Fruit fly (Drosophila melanogaster) whole organism, prepupa: ENCODE measurements around the gene CG31460.

Experiments used
- CG10669 ChIP-seq: fragments of 200-800 bp; sonication (Bioruptor generic); optimal IDR thresholded peaks from 3 replicates; lab custom pipeline; 2018; ENCODE audit warnings: missing biosample characterization, mild to moderate bottlenecking, missing genetic modification characterization, moderate library complexity
- CG1621 ChIP-seq: fragments of 200-800 bp; sonication (Bioruptor generic); optimal IDR thresholded peaks from 3 replicates; lab custom pipeline; 2018; ENCODE audit warnings: missing biosample characterization, mild to moderate bottlenecking, missing genetic modification characterization
- CG3032 ChIP-seq: fragments of 200-800 bp; optimal IDR thresholded peaks from 2 replicates; lab custom pipeline; 2019; ENCODE audit warnings: missing biosample characterization, mild to moderate bottlenecking, missing genetic modification characterization, moderate library complexity
- CG31627 ChIP-seq: fragments of 200-800 bp; sonication (Bioruptor generic); optimal IDR thresholded peaks from 3 replicates; lab custom pipeline; 2016; ENCODE audit warnings: missing biosample characterization, missing genetic modification characterization
- CG34406 ChIP-seq: fragments of 200-800 bp; sonication (Bioruptor generic); optimal IDR thresholded peaks from 3 replicates; lab custom pipeline; 2016; ENCODE audit warnings: missing biosample characterization, missing genetic modification characterization
- CG3919 ChIP-seq: fragments of 200-800 bp; sonication (Bioruptor generic); optimal IDR thresholded peaks from 3 replicates; lab custom pipeline; 2016; ENCODE audit warnings: missing biosample characterization, missing genetic modification characterization
- CG6163 ChIP-seq: fragments of 200-800 bp; sonication (Bioruptor generic); IDR thresholded peaks from 3 replicates; pipeline ENCODE4 v1.3.6; 2022; ENCODE audit warnings: missing biosample characterization, missing genetic modification characterization
- CG6276 ChIP-seq: fragments of 200-800 bp; sonication (Bioruptor generic); optimal IDR thresholded peaks from 2 replicates; lab custom pipeline; 2017; ENCODE audit warnings: missing biosample characterization, mild to moderate bottlenecking, missing genetic modification characterization
- CG6792 ChIP-seq: fragments of 200-800 bp; sonication (Bioruptor generic); optimal IDR thresholded peaks from 3 replicates; lab custom pipeline; 2016; ENCODE audit warnings: missing biosample characterization, missing genetic modification characterization
- CG6808 ChIP-seq: fragments of 200-800 bp; sonication (Bioruptor generic); optimal IDR thresholded peaks from 3 replicates; lab custom pipeline; 2017; ENCODE audit warnings: missing biosample characterization, missing genetic modification characterization, mild to moderate bottlenecking, moderate library complexity, missing genetic modification reagents
- CG6854 ChIP-seq: fragments of 200-800 bp; sonication (Bioruptor generic); optimal IDR thresholded peaks from 2 replicates; lab custom pipeline; 2017; ENCODE audit warnings: missing biosample characterization, mild to moderate bottlenecking, missing genetic modification characterization
- CG7368 ChIP-seq: fragments of 200-800 bp; sonication (Bioruptor generic); optimal IDR thresholded peaks from 3 replicates; lab custom pipeline; 2016; ENCODE audit warnings: missing biosample characterization, missing genetic modification characterization
- CG8119 ChIP-seq: fragments of 200-800 bp; sonication (Bioruptor generic); IDR thresholded peaks from 3 replicates; pipeline ENCODE4 v1.3.6; 2022; ENCODE audit warnings: missing biosample characterization, missing genetic modification characterization
- CG8319 ChIP-seq: fragments of 200-800 bp; sonication (Bioruptor generic); optimal IDR thresholded peaks from 3 replicates; lab custom pipeline; 2016; ENCODE audit warnings: missing biosample characterization, missing genetic modification characterization
- Eip78C ChIP-seq: fragments of 200-800 bp; sonication (Bioruptor generic); peaks from one replicate; lab custom pipeline; 2016; ENCODE audit warnings: missing biosample characterization, missing genetic modification characterization
- Eip93F ChIP-seq: fragments of 200-800 bp; sonication (Bioruptor generic); optimal IDR thresholded peaks from 2 replicates; lab custom pipeline; 2016; ENCODE audit warnings: missing biosample characterization, mild to moderate bottlenecking, missing genetic modification characterization
- Ets21C ChIP-seq: fragments of 200-800 bp; sonication (Bioruptor generic); optimal IDR thresholded peaks from 3 replicates; lab custom pipeline; 2016; ENCODE audit warnings: missing biosample characterization, missing genetic modification characterization
- Hr38 ChIP-seq: sonication (Bioruptor generic); optimal IDR thresholded peaks from 2 replicates; lab custom pipeline; 2016; ENCODE audit warnings: missing biosample characterization, missing genetic modification characterization
- Hr4 ChIP-seq: fragments of 200-800 bp; sonication (Bioruptor generic); optimal IDR thresholded peaks from 3 replicates; lab custom pipeline; 2016; ENCODE audit warnings: missing biosample characterization, missing genetic modification characterization
- Met ChIP-seq: fragments of 200-800 bp; sonication (Bioruptor generic); optimal IDR thresholded peaks from 3 replicates; lab custom pipeline; 2016; ENCODE audit warnings: missing biosample characterization, missing genetic modification characterization
- OdsH ChIP-seq: fragments of 200-800 bp; sonication (Bioruptor generic); optimal IDR thresholded peaks from 3 replicates; lab custom pipeline; 2016; ENCODE audit warnings: missing biosample characterization, missing genetic modification characterization
- Smox ChIP-seq: fragments of 200-800 bp; sonication (Bioruptor generic); optimal IDR thresholded peaks from 3 replicates; lab custom pipeline; 2016; ENCODE audit warnings: missing biosample characterization, missing genetic modification characterization
- Sox102F ChIP-seq: fragments of 200-800 bp; sonication (Bioruptor generic); optimal IDR thresholded peaks from 2 replicates; lab custom pipeline; 2016; ENCODE audit warnings: missing biosample characterization, mild to moderate bottlenecking, missing genetic modification characterization
- Sox14 ChIP-seq: fragments of 200-800 bp; sonication (Bioruptor generic); optimal IDR thresholded peaks from 3 replicates; lab custom pipeline; 2016; ENCODE audit warnings: missing biosample characterization, missing genetic modification characterization
- acj6 ChIP-seq: fragments of 200-800 bp; sonication (Bioruptor generic); optimal IDR thresholded peaks from 3 replicates; lab custom pipeline; 2016; ENCODE audit warnings: missing biosample characterization, missing genetic modification characterization
- dac ChIP-seq: fragments of 200-800 bp; sonication (Bioruptor generic); optimal IDR thresholded peaks from 2 replicates; lab custom pipeline; 2017; ENCODE audit warnings: missing biosample characterization, mild to moderate bottlenecking, missing genetic modification characterization
- dsx ChIP-seq: fragments of 200-800 bp; optimal IDR thresholded peaks from 3 replicates; lab custom pipeline; 2019; ENCODE audit warnings: missing biosample characterization, mild to moderate bottlenecking, missing genetic modification characterization, moderate library complexity; ENCODE audit not compliant: poor library complexity, severe bottlenecking
- eg ChIP-seq: fragments of 200-800 bp; sonication (Bioruptor generic); IDR thresholded peaks from 3 replicates; pipeline ENCODE4 v1.3.6; 2022; ENCODE audit warnings: missing biosample characterization, missing genetic modification characterization
- fd85E ChIP-seq: fragments of 200-800 bp; sonication (Bioruptor generic); optimal IDR thresholded peaks from 3 replicates; lab custom pipeline; 2016; ENCODE audit warnings: missing biosample characterization, missing genetic modification characterization
- fkh ChIP-seq: fragments of 200-800 bp; sonication (Bioruptor generic); optimal IDR thresholded peaks from 3 replicates; lab custom pipeline; 2017; ENCODE audit warnings: missing biosample characterization, mild to moderate bottlenecking, missing genetic modification characterization, moderate library complexity
- net ChIP-seq: fragments of 200-800 bp; sonication (Bioruptor generic); optimal IDR thresholded peaks from 3 replicates; lab custom pipeline; 2016; ENCODE audit warnings: missing biosample characterization, missing genetic modification characterization
- spab ChIP-seq: fragments of 200-800 bp; sonication (Bioruptor generic); optimal IDR thresholded peaks from 2 replicates; lab custom pipeline; 2017; ENCODE audit warnings: missing biosample characterization, mild to moderate bottlenecking, missing genetic modification characterization, missing genetic modification reagents
- svp ChIP-seq: fragments of 200-800 bp; sonication (Bioruptor generic); peaks from one replicate; lab custom pipeline; 2016; ENCODE audit warnings: missing biosample characterization, missing genetic modification characterization
- vri ChIP-seq: fragments of 200-800 bp; sonication (Bioruptor generic); optimal IDR thresholded peaks from 3 replicates; lab custom pipeline; 2016; ENCODE audit warnings: missing biosample characterization, mild to moderate bottlenecking, missing genetic modification characterization

Gene CG31460

dm6 chr3R:8517752-8518185, 44.7 kb upstream of the CG31460 start, which contains the start of gene CG11737 (continued):
- no peak for TF ChIP-seq Smox (GFP tag; lab: Kevin White, UChicago)
- TF ChIP-seq CG6276 (GFP tag; lab: Kevin White, UChicago), result peak; percentile 42
- TF ChIP-seq Hr38, result no peak
- TF ChIP-seq CG6163, result no peak
- peak; percentile 44 for TF ChIP-seq CG6808 (GFP tag; lab: Kevin White, UChicago)
- TF ChIP-seq CG31627 (GFP tag; lab: Kevin White, UChicago), result no peak
- TF ChIP-seq fd85E (GFP tag; lab: Kevin White, UChicago), result no peak
- no peak for TF ChIP-seq CG6854 (GFP tag; lab: Kevin White, UChicago)
- no peak for TF ChIP-seq Ets21C
- no peak for TF ChIP-seq dac (GFP tag; lab: Kevin White, UChicago)
- TF ChIP-seq Eip78C (GFP tag; lab: Kevin White, UChicago), result peak; percentile 69
- TF ChIP-seq fkh (GFP tag; lab: Kevin White, UChicago), result peak; percentile 93
- no peak for TF ChIP-seq CG7368
- TF ChIP-seq CG10669, result peak; percentile 29

dm6 chr3R:8518565-8519154, 43.8 kb upstream of the CG31460 start:
- no peak for TF ChIP-seq Smox (GFP tag; lab: Kevin White, UChicago)
- TF ChIP-seq CG3919 (GFP tag; lab: Kevin White, UChicago), result no peak
- TF ChIP-seq Eip93F (GFP tag; lab: Kevin White, UChicago), result peak; percentile 2
- peak; percentile 8 for TF ChIP-seq Sox14
- TF ChIP-seq vri, result peak; percentile 23
- no peak for TF ChIP-seq Sox102F (GFP tag; lab: Kevin White, UChicago)

- TF ChIP-seq CG34406 (GFP tag; lab: Kevin White, UChicago) (no peak), svp (GFP tag; lab: Kevin White, UChicago) (peak; percentile 77), fkh (GFP tag; lab: Kevin White, UChicago) (no peak), CG6854 (GFP tag; lab: Kevin White, UChicago) (peak; percentile 9), Eip78C (GFP tag; lab: Kevin White, UChicago) (peak; percentile 7), CG8319 (no peak)
Observed at dm6 chr3R:8519157-8519556, 43.3 kb upstream of the CG31460 start.

- no peak for TF ChIP-seq Met
- no peak for TF ChIP-seq Eip93F (GFP tag; lab: Kevin White, UChicago)
- peak; percentile 87 for TF ChIP-seq svp (GFP tag; lab: Kevin White, UChicago)
- TF ChIP-seq dsx (GFP tag; lab: Kevin White, UChicago), result no peak
Observed at dm6 chr3R:8520809-8521208, 41.7 kb upstream of the CG31460 start.

- TF ChIP-seq OdsH, result no peak
- TF ChIP-seq net (GFP tag; lab: Kevin White, UChicago), result no peak
- no peak for TF ChIP-seq CG8319
- no peak for TF ChIP-seq eg
- TF ChIP-seq Hr4 (GFP tag; lab: Kevin White, UChicago), result no peak
- TF ChIP-seq acj6 (GFP tag; lab: Kevin White, UChicago), result no peak
- no peak for TF ChIP-seq CG6792 (GFP tag; lab: Kevin White, UChicago)
- TF ChIP-seq CG3032 (tag; lab: Kevin White, UChicago), result no peak
- TF ChIP-seq CG1621 (tag; lab: Kevin White, UChicago), result no peak
- no peak for TF ChIP-seq CG6276 (GFP tag; lab: Kevin White, UChicago)
- TF ChIP-seq spab (GFP tag; lab: Kevin White, UChicago), result no peak
- TF ChIP-seq dac (GFP tag; lab: Kevin White, UChicago), result no peak
- TF ChIP-seq CG8119 (GFP tag; lab: Robert Waterston, UW), result no peak
- TF ChIP-seq Sox102F (GFP tag; lab: Kevin White, UChicago), result no peak
- no peak for TF ChIP-seq Met
Observed at dm6 chr3R:8521499-8521898, 41.0 kb upstream of the CG31460 start, which contains the start of gene CG31454. Gene CG31454, plus strand, starts transcription at chr3R:8521658.
